Fruit fly (Drosophila melanogaster): ENCODE measurements around the gene RhoGAP93B.

dm6 chr3R:21112742-21113465, 15.3 kb upstream of the RhoGAP93B start:
- TF ChIP-seq psq (optimal IDR thresholded peaks at IDR 0.05) (no peak), h (optimal IDR thresholded peaks at IDR 0.05) (no peak)

Data from Kc167 (cell line).